ENCODE assay signal across 1 fruit fly cellular context in the genomic region with DNA sequence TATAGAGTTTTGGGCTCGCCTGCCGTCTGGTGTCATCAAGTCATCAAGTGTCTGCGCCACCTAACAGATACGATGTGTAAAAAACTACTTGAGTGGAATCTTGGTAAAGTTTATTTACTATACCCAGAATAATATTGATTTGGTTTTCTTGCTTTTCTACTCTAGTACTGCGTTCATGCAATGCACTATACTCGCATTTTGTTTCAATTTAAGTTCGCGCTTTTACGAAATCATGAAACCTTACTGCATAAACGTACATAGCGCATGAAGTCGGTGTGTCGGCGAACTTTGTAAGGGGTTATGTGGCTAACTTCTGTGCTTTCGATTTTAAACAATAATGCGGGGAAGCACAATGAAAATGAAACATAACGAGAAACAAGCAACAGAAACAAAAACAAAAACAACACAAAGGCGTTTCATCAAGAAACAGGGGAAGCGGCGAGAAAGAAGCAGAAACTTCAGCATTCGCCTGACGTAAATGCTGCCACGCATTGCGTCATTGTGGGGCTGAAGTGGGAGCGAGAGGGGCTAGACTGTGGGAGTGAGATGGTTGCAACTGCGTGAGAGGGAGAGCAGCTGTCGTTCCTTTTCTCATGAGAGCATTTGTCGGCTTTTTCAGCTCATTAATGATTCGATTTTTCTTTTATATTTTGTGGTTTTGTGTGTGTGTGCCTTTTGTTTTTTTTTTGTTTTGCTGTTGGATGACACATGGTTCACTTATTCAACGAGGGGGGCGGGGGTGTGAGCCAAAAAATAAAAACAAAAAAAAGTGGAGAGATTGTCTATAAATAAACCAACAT.
TF ChIP-seq lines count a peak whose summit lies in the region.

No protein-coding gene starts in this region.

TF ChIP-seq in whole organism, embryonic, 481 proteins besides CTCF, POLR2A, EP300 and RAD21 (continued from another document and continues in another):
- TF ChIP-seq CG6175 (GFP tag; IDR thresholded peaks at IDR 0.05; lab: Robert Waterston, UW) (peak; percentile 84; the same call in 2 of the 3 replicates), CG13123 (GFP tag; optimal IDR thresholded peaks at IDR 0.05; lab: Kevin White, UChicago) (no peak), NfI (GFP tag; optimal IDR thresholded peaks at IDR 0.05; lab: Kevin White, UChicago) (no peak), Ets97D (GFP tag; optimal IDR thresholded peaks at IDR 0.05; lab: Kevin White, UChicago) (no peak), lola (GFP tag; optimal IDR thresholded peaks at IDR 0.05; lab: Kevin White, UChicago) (no peak), CG7372 (GFP tag; IDR thresholded peaks at IDR 0.05; lab: Robert Waterston, UW) (no peak), CG6765 (GFP tag; optimal IDR thresholded peaks at IDR 0.05; lab: Kevin White, UChicago) (no peak), CG3995 (GFP tag; optimal IDR thresholded peaks at IDR 0.05; lab: Kevin White, UChicago) (no peak), Med (GFP tag; lab: Kevin White, UChicago) (peak; percentile 73), salm (tag; optimal IDR thresholded peaks at IDR 0.05; lab: Kevin White, UChicago) (no peak), sqz (GFP tag; optimal IDR thresholded peaks at IDR 0.05; lab: Kevin White, UChicago) (peak; percentile 75), Deaf1 (tag; optimal IDR thresholded peaks at IDR 0.05; lab: Kevin White, UChicago) (peak; percentile 22), MESR4 (GFP tag; optimal IDR thresholded peaks at IDR 0.05; lab: Kevin White, UChicago) (no peak), Dp (GFP tag; optimal IDR thresholded peaks at IDR 0.05; lab: Kevin White, UChicago) (no peak), chinmo (GFP tag; IDR thresholded peaks at IDR 0.05; lab: Robert Waterston, UW; ENCODE audit: partially characterized antibody) (peak; percentile 93; the same call in 3 of the 4 replicates), CG11723 (GFP tag; optimal IDR thresholded peaks at IDR 0.05; lab: Kevin White, UChicago) (no peak), pum (GFP tag; optimal IDR thresholded peaks at IDR 0.05; lab: Kevin White, UChicago) (no peak), HLHmδ (GFP tag; optimal IDR thresholded peaks at IDR 0.05; lab: Kevin White, UChicago) (peak; percentile 19), maf-S (GFP tag; optimal IDR thresholded peaks at IDR 0.05; lab: Kevin White, UChicago) (no peak), run (tag; optimal IDR thresholded peaks at IDR 0.05; lab: Kevin White, UChicago) (peak; percentile 49), Blimp-1 (GFP tag; optimal IDR thresholded peaks at IDR 0.05; lab: Kevin White, UChicago) (peak; percentile 62), CG1647 (GFP tag; optimal IDR thresholded peaks at IDR 0.05; lab: Kevin White, UChicago) (no peak), exex (tag; optimal IDR thresholded peaks at IDR 0.05; lab: Kevin White, UChicago) (no peak), jumu (GFP tag; optimal IDR thresholded peaks at IDR 0.05; lab: Kevin White, UChicago) (no peak), cwo (GFP tag; optimal IDR thresholded peaks at IDR 0.05; lab: Kevin White, UChicago) (no peak), CG8765 (GFP tag; IDR thresholded peaks at IDR 0.05; lab: Robert Waterston, UW) (no peak), tup (GFP tag; optimal IDR thresholded peaks at IDR 0.05; lab: Kevin White, UChicago) (no peak), mld (GFP tag; IDR thresholded peaks at IDR 0.05; lab: Robert Waterston, UW; ENCODE audit: partially characterized antibody) (no peak), stwl (tag; optimal IDR thresholded peaks at IDR 0.05; lab: Kevin White, UChicago) (no peak), CG6683 (GFP tag; optimal IDR thresholded peaks at IDR 0.05; lab: Kevin White, UChicago) (no peak), CG14014 (GFP tag; IDR thresholded peaks at IDR 0.05; lab: Robert Waterston, UW) (no peak), zen2 (GFP tag; IDR thresholded peaks at IDR 0.05; lab: Robert Waterston, UW; ENCODE audit: partially characterized antibody) (no peak), CG17361 (GFP tag; IDR thresholded peaks at IDR 0.05; lab: Robert Waterston, UW) (0 out of 3 replicates have a peak, but pooled peaks have one; percentile 13), CG4707 (GFP tag; optimal IDR thresholded peaks at IDR 0.05; lab: Kevin White, UChicago) (no peak), ftz-f1 (GFP tag; optimal IDR thresholded peaks at IDR 0.05; lab: Kevin White, UChicago) (no peak), slou (GFP tag; optimal IDR thresholded peaks at IDR 0.05; lab: Kevin White, UChicago) (no peak), CG18599 (GFP tag; optimal IDR thresholded peaks at IDR 0.05; lab: Kevin White, UChicago) (no peak), CG9876 (GFP tag; optimal IDR thresholded peaks at IDR 0.05; lab: Kevin White, UChicago) (no peak), CG13287 (GFP tag; IDR thresholded peaks at IDR 0.05; lab: Robert Waterston, UW; ENCODE audit: partially characterized antibody) (peak; percentile 41; the same call in 1 of the 2 replicates), Myb (GFP tag; optimal IDR thresholded peaks at IDR 0.05; lab: Kevin White, UChicago) (no peak), gro (GFP tag; optimal IDR thresholded peaks at IDR 0.05; lab: Kevin White, UChicago) (peak; percentile 36), sd (tag; optimal IDR thresholded peaks at IDR 0.05; lab: Kevin White, UChicago) (peak; percentile 95), CG14050 (GFP tag; IDR thresholded peaks at IDR 0.05; lab: Robert Waterston, UW) (no peak), sisA (GFP tag; IDR thresholded peaks at IDR 0.05; lab: Robert Waterston, UW) (no peak), CG10565 (GFP tag; optimal IDR thresholded peaks at IDR 0.05; lab: Kevin White, UChicago) (no peak), CG10543 (GFP tag; optimal IDR thresholded peaks at IDR 0.05; lab: Kevin White, UChicago) (peak; percentile 16), kay (GFP tag; optimal IDR thresholded peaks at IDR 0.05; lab: Kevin White, UChicago) (peak; percentile 81), GATAe (GFP tag; conservative IDR thresholded peaks at IDR 0.05; lab: Robert Waterston, UW) (no peak), CG30431 (GFP tag; optimal IDR thresholded peaks at IDR 0.05; lab: Kevin White, UChicago) (no peak), vnd (GFP tag; IDR thresholded peaks at IDR 0.05; lab: Robert Waterston, UW; ENCODE audit: partially characterized antibody) (no peak), Fer3 (tag; optimal IDR thresholded peaks at IDR 0.05; lab: Kevin White, UChicago) (no peak), CG8290 (GFP tag; optimal IDR thresholded peaks at IDR 0.05; lab: Kevin White, UChicago) (no peak), CG8290 (tag; optimal IDR thresholded peaks at IDR 0.05; lab: Kevin White, UChicago) (peak in 1 of 2 experiments; percentile 18), luna (GFP tag; optimal IDR thresholded peaks at IDR 0.05; lab: Kevin White, UChicago) (no peak), CG31365 (tag; optimal IDR thresholded peaks at IDR 0.05; lab: Kevin White, UChicago) (no peak), YL-1 (GFP tag; optimal IDR thresholded peaks at IDR 0.05; lab: Kevin White, UChicago) (no peak), da (GFP tag; optimal IDR thresholded peaks at IDR 0.05; lab: Kevin White, UChicago) (no peak), chif (GFP tag; optimal IDR thresholded peaks at IDR 0.05; lab: Kevin White, UChicago) (no peak), CG9727 (GFP tag; optimal IDR thresholded peaks at IDR 0.05; lab: Kevin White, UChicago) (no peak), lov (optimal IDR thresholded peaks at IDR 0.05; lab: Kevin White, UChicago) (no peak), lov (GFP tag; IDR thresholded peaks at IDR 0.05; lab: Robert Waterston, UW) (no peak), CG2199 (GFP tag; IDR thresholded peaks at IDR 0.05; lab: Robert Waterston, UW) (peak; percentile 57; the same call in 1 of the 3 replicates), CG4360 (GFP tag; IDR thresholded peaks at IDR 0.05; lab: Robert Waterston, UW) (peak; percentile 37; the same call in 1 of the 2 replicates), Ets65A (GFP tag; lab: Kevin White, UChicago) (peak; percentile 8), CG3838 (GFP tag; optimal IDR thresholded peaks at IDR 0.05; lab: Kevin White, UChicago) (peak; percentile 74), HmgD (GFP tag; optimal IDR thresholded peaks at IDR 0.05; lab: Kevin White, UChicago) (no peak), CG11696 (GFP tag; IDR thresholded peaks at IDR 0.05; lab: Robert Waterston, UW) (no peak), sr (GFP tag; IDR thresholded peaks at IDR 0.05; lab: Robert Waterston, UW) (peak; percentile 65; the same call in 1 of the 3 replicates), ase (GFP tag; IDR thresholded peaks at IDR 0.05; lab: Robert Waterston, UW) (no peak), CG7357 (GFP tag; IDR thresholded peaks at IDR 0.05; lab: Robert Waterston, UW) (no peak), bbx (GFP tag; IDR thresholded peaks at IDR 0.05; lab: Robert Waterston, UW; ENCODE audit: partially characterized antibody) (peak; percentile 33; the same call in 1 of the 2 replicates), Oli (tag; optimal IDR thresholded peaks at IDR 0.05; lab: Kevin White, UChicago) (no peak), CG10462 (GFP tag; optimal IDR thresholded peaks at IDR 0.05; lab: Kevin White, UChicago) (no peak), fru (optimal IDR thresholded peaks at IDR 0.05; lab: Kevin White, UChicago) (no peak), Dip3 (GFP tag; optimal IDR thresholded peaks at IDR 0.05; lab: Kevin White, UChicago) (no peak), crp (GFP tag; optimal IDR thresholded peaks at IDR 0.05; lab: Kevin White, UChicago) (no peak), Hr51 (GFP tag; optimal IDR thresholded peaks at IDR 0.05; lab: Kevin White, UChicago) (peak in 1 of 2 experiments; percentile 19), cad (GFP tag; optimal IDR thresholded peaks at IDR 0.05; lab: Kevin White, UChicago) (no peak), CG32532 (GFP tag; IDR thresholded peaks at IDR 0.05; lab: Robert Waterston, UW) (peak; percentile 34; the same call in 1 of the 2 replicates), slbo (GFP tag; IDR thresholded peaks at IDR 0.05; lab: Robert Waterston, UW) (peak; percentile 44; the same call in 1 of the 2 replicates), lilli (GFP tag; optimal IDR thresholded peaks at IDR 0.05; lab: Kevin White, UChicago) (no peak), CG17385 (GFP tag; optimal IDR thresholded peaks at IDR 0.05; lab: Kevin White, UChicago) (peak; percentile 85), Bteb2 (GFP tag; optimal IDR thresholded peaks at IDR 0.05; lab: Kevin White, UChicago) (no peak), zf30C (GFP tag; optimal IDR thresholded peaks at IDR 0.05; lab: Kevin White, UChicago) (no peak), CG4820 (GFP tag; optimal IDR thresholded peaks at IDR 0.05; lab: Kevin White, UChicago) (peak; percentile 80), Sox100B (GFP tag; optimal IDR thresholded peaks at IDR 0.05; lab: Kevin White, UChicago) (no peak), Abd-B (GFP tag; optimal IDR thresholded peaks at IDR 0.05; lab: Kevin White, UChicago) (no peak), nau (GFP tag; optimal IDR thresholded peaks at IDR 0.05; lab: Kevin White, UChicago) (peak; percentile 19), vvl (GFP tag; IDR thresholded peaks at IDR 0.05; lab: Robert Waterston, UW) (peak; percentile 42; the same call in 1 of the 2 replicates), CG34224 (GFP tag; IDR thresholded peaks at IDR 0.05; lab: Robert Waterston, UW; ENCODE audit: partially characterized antibody) (peak; percentile 41; the same call in 1 of the 3 replicates), repo (GFP tag; optimal IDR thresholded peaks at IDR 0.05; lab: Kevin White, UChicago) (no peak), klu (GFP tag; IDR thresholded peaks at IDR 0.05; lab: Robert Waterston, UW) (no peak), sens-2 (GFP tag; IDR thresholded peaks at IDR 0.05; lab: Robert Waterston, UW) (no peak), CG17829 (tag; optimal IDR thresholded peaks at IDR 0.05; lab: Kevin White, UChicago) (no peak), tgo (GFP tag; IDR thresholded peaks at IDR 0.05; lab: Robert Waterston, UW) (no peak), CG5245 (GFP tag; optimal IDR thresholded peaks at IDR 0.05; lab: Kevin White, UChicago) (no peak), dpn (GFP tag; optimal IDR thresholded peaks at IDR 0.05; lab: Kevin White, UChicago) (no peak), en (GFP tag; optimal IDR thresholded peaks at IDR 0.05; lab: Kevin White, UChicago) (no peak), CG12299 (tag; optimal IDR thresholded peaks at IDR 0.05; lab: Kevin White, UChicago) (no peak), z (GFP tag; IDR thresholded peaks at IDR 0.05; lab: Robert Waterston, UW) (peak; percentile 51; the same call in 1 of the 3 replicates), CG10267 (tag; optimal IDR thresholded peaks at IDR 0.05; lab: Kevin White, UChicago) (no peak), Trl (optimal IDR thresholded peaks at IDR 0.05; lab: Kevin White, UChicago) (peak; percentile 75 to 86), Trl (GFP tag; optimal IDR thresholded peaks at IDR 0.05; lab: Kevin White, UChicago) (no peak), wek (GFP tag; optimal IDR thresholded peaks at IDR 0.05; lab: Kevin White, UChicago) (no peak), ind (GFP tag; optimal IDR thresholded peaks at IDR 0.05; lab: Kevin White, UChicago) (no peak), Chrac-16 (GFP tag; optimal IDR thresholded peaks at IDR 0.05; lab: Kevin White, UChicago) (no peak), disco-r (GFP tag; optimal IDR thresholded peaks at IDR 0.05; lab: Kevin White, UChicago) (no peak), eve (GFP tag; optimal IDR thresholded peaks at IDR 0.05; lab: Kevin White, UChicago) (peak in 1 of 2 experiments; percentile 52), CG11398 (GFP tag; optimal IDR thresholded peaks at IDR 0.05; lab: Kevin White, UChicago) (no peak), CG11093 (GFP tag; IDR thresholded peaks at IDR 0.05; lab: Robert Waterston, UW) (no peak), schlank (tag; optimal IDR thresholded peaks at IDR 0.05; lab: Kevin White, UChicago) (no peak), CG1603 (tag; optimal IDR thresholded peaks at IDR 0.05; lab: Kevin White, UChicago) (no peak), CG7839 (tag; optimal IDR thresholded peaks at IDR 0.05; lab: Kevin White, UChicago) (peak; percentile 4), CG12769 (tag; optimal IDR thresholded peaks at IDR 0.05; lab: Kevin White, UChicago) (peak; percentile 55), mam (GFP tag; optimal IDR thresholded peaks at IDR 0.05; lab: Kevin White, UChicago) (no peak), ems (GFP tag; optimal IDR thresholded peaks at IDR 0.05; lab: Kevin White, UChicago) (no peak), CG1832 (GFP tag; optimal IDR thresholded peaks at IDR 0.05; lab: Kevin White, UChicago) (peak; percentile 85), Aef1 (GFP tag; IDR thresholded peaks at IDR 0.05; lab: Robert Waterston, UW) (no peak), Ravus (GFP tag; IDR thresholded peaks at IDR 0.05; lab: Robert Waterston, UW) (no peak), btn (GFP tag; optimal IDR thresholded peaks at IDR 0.05; lab: Kevin White, UChicago) (no peak), CG10366 (GFP tag; IDR thresholded peaks at IDR 0.05; lab: Robert Waterston, UW) (no peak), gem (tag; optimal IDR thresholded peaks at IDR 0.05; lab: Kevin White, UChicago) (no peak), Pdp1 (GFP tag; optimal IDR thresholded peaks at IDR 0.05; lab: Kevin White, UChicago) (peak in 1 of 2 experiments; percentile 100), pb (GFP tag; optimal IDR thresholded peaks at IDR 0.05; lab: Kevin White, UChicago) (no peak)
